Worm (Caenorhabditis elegans) whole organism, L1 larva: ENCODE results near the gene cyp-25A4.
"Not testable (repeated sequence)": the region's sequence is repeated elsewhere in the genome, so short reads cannot be mapped to it uniquely, and the experiment has no call there.

ENCODE experiments used
- C04F5.9 ChIP-seq: sonication (generic microtip); optimal IDR thresholded peaks from 2 replicates; lab custom pipeline; 2016; ENCODE audit warnings: missing genetic modification characterization, missing compliant biosample characterization
- C34B4.2 ChIP-seq: sonication (generic microtip); optimal IDR thresholded peaks from 2 replicates; lab custom pipeline; 2017; ENCODE audit warnings: mild to moderate bottlenecking, missing genetic modification characterization, missing compliant biosample characterization
- F16B12.6 ChIP-seq: fragments of 150-350 bp; optimal IDR thresholded peaks from 2 replicates; lab custom pipeline; 2014; ENCODE audit warnings: missing biosample characterization, missing genetic modification characterization
- aly-2 ChIP-seq: fragments of 150-350 bp; optimal IDR thresholded peaks from 2 replicates; lab custom pipeline; 2014; ENCODE audit warnings: missing biosample characterization, missing genetic modification characterization
- ceh-63 ChIP-seq: fragments of 200-800 bp; sonication (Bioruptor generic); optimal IDR thresholded peaks from 2 replicates; lab custom pipeline; 2018; ENCODE audit warnings: mild to moderate bottlenecking, missing genetic modification characterization, missing compliant biosample characterization
- ceh-8 ChIP-seq: fragments of 200-800 bp; sonication (Bioruptor generic); optimal IDR thresholded peaks from 2 replicates; lab custom pipeline; 2018; ENCODE audit warnings: mild to moderate bottlenecking, missing genetic modification characterization, moderate library complexity, missing compliant biosample characterization
- ceh-82 ChIP-seq, 3 experiments: fragments of 150-350 bp in 1 of 3; sonication (generic microtip) in 2 of 3; optimal IDR thresholded peaks; 2 replicates each; lab custom pipeline; 2014 to 2017; ENCODE audit warnings: missing biosample characterization in 3 of 3, missing genetic modification characterization in 3 of 3
- ceh-88 ChIP-seq: fragments of 200-800 bp; sonication (Bioruptor generic); IDR thresholded peaks from 2 replicates; pipeline ENCODE4 v1.3.6; 2022; ENCODE audit warnings: missing genetic modification characterization, missing compliant biosample characterization
- ceh-90 ChIP-seq: sonication (generic microtip); optimal IDR thresholded peaks from 2 replicates; lab custom pipeline; 2016; ENCODE audit warnings: missing genetic modification characterization, missing compliant biosample characterization
- dpl-1 ChIP-seq, 3 experiments: fragments of 150-350 bp in 2 of 3; sonication (generic microtip) in 1 of 3; optimal IDR thresholded peaks; 2 replicates each; lab custom pipeline; 2014 to 2017; ENCODE audit warnings: missing biosample characterization in 3 of 3, missing genetic modification characterization in 3 of 3, missing genetic modification reagents in 3 of 3
- efl-1 ChIP-seq, 4 experiments: fragments of 150-350 bp; optimal IDR thresholded peaks in 3 of 4; peaks in 1 of 4; 1 replicate in 1 of 4; 2 replicates in 3 of 4; lab custom pipeline; 2014; ENCODE audit warnings: missing biosample characterization in 2 of 4, missing genetic modification characterization in 2 of 4, missing genetic modification reagents in 2 of 4
- efl-3 ChIP-seq: fragments of 200-800 bp; sonication (Bioruptor generic); optimal IDR thresholded peaks from 2 replicates; lab custom pipeline; 2018; ENCODE audit warnings: mild to moderate bottlenecking, missing genetic modification characterization, missing compliant biosample characterization
- egl-13 ChIP-seq: sonication (generic microtip); optimal IDR thresholded peaks from 2 replicates; lab custom pipeline; 2016; ENCODE audit warnings: missing genotype, missing genetic modification reagents, missing genetic modification characterization, missing compliant biosample characterization
- egl-27 ChIP-seq, 2 experiments: fragments of 150-350 bp in 1 of 2; sonication (generic microtip); optimal IDR thresholded peaks; 3 replicates each; lab custom pipeline; 2017 to 2018; ENCODE audit warnings: missing biosample characterization in 2 of 2, missing genetic modification characterization in 2 of 2, missing genetic modification reagents in 2 of 2
- elt-2 ChIP-seq: sonication (generic microtip); optimal IDR thresholded peaks from 2 replicates; lab custom pipeline; 2016; ENCODE audit warnings: missing genetic modification characterization, mild to moderate bottlenecking, inconsistent platforms, missing compliant biosample characterization, missing genetic modification reagents
- ets-5 ChIP-seq: fragments of 200-800 bp; sonication (Bioruptor generic); IDR thresholded peaks from 2 replicates; pipeline ENCODE4 v1.3.6; 2022; ENCODE audit warnings: missing genetic modification characterization, missing compliant biosample characterization
- hlh-4 ChIP-seq: sonication (generic microtip); optimal IDR thresholded peaks from 2 replicates; lab custom pipeline; 2016; ENCODE audit warnings: mild to moderate bottlenecking, missing genetic modification characterization, missing compliant biosample characterization
- isw-1 ChIP-seq: fragments of 200-800 bp; sonication (Bioruptor generic); IDR thresholded peaks from 2 replicates; pipeline ENCODE4 v1.3.6; 2022; ENCODE audit warnings: missing genetic modification characterization, missing compliant biosample characterization
- jun-1 ChIP-seq: fragments of 150-350 bp; optimal IDR thresholded peaks from 2 replicates; lab custom pipeline; 2014; ENCODE audit warnings: missing biosample characterization, missing genetic modification reagents, missing genetic modification characterization
- lin-14 ChIP-seq: fragments of 200-800 bp; sonication (Bioruptor generic); optimal IDR thresholded peaks from 2 replicates; lab custom pipeline; 2018; ENCODE audit warnings: mild to moderate bottlenecking, missing genetic modification characterization, moderate library complexity, missing compliant biosample characterization
- lin-35 ChIP-seq, 2 experiments: fragments of 150-350 bp; optimal IDR thresholded peaks; 2 replicates each; lab custom pipeline; 2014; ENCODE audit warnings: missing biosample characterization in 2 of 2, missing genetic modification characterization in 2 of 2, missing genetic modification reagents in 2 of 2
- lin-39 ChIP-seq: fragments of 150-350 bp; optimal IDR thresholded peaks from 2 replicates; lab custom pipeline; 2014; ENCODE audit warnings: missing biosample characterization, missing genetic modification reagents, missing genetic modification characterization
- lsy-2 ChIP-seq, 2 experiments: fragments of 150-350 bp; optimal IDR thresholded peaks; 2 replicates each; lab custom pipeline; 2014; ENCODE audit warnings: missing biosample characterization in 2 of 2, missing genetic modification characterization in 2 of 2
- mab-9 ChIP-seq: fragments of 200-800 bp; sonication (Bioruptor generic); IDR thresholded peaks from 2 replicates; pipeline ENCODE4 v1.3.6; 2022; ENCODE audit warnings: missing genetic modification reagents, missing genetic modification characterization, missing compliant biosample characterization
- mdl-1 ChIP-seq, 2 experiments: fragments of 150-350 bp; optimal IDR thresholded peaks; 2 replicates each; lab custom pipeline; 2014 to 2017; ENCODE audit warnings: missing biosample characterization in 2 of 2, missing genetic modification characterization in 2 of 2, inconsistent platforms in 1 of 2
- nhr-12 ChIP-seq: sonication (generic microtip); optimal IDR thresholded peaks from 2 replicates; lab custom pipeline; 2017; ENCODE audit warnings: missing biosample characterization, missing genetic modification characterization
- nhr-19 ChIP-seq: fragments of 200-800 bp; sonication (Bioruptor generic); conservative IDR thresholded peaks from 2 replicates; pipeline ENCODE4 v1.3.6; 2022; ENCODE audit warnings: missing genetic modification characterization, missing compliant biosample characterization
- nhr-20 ChIP-seq: sonication (generic microtip); optimal IDR thresholded peaks from 2 replicates; lab custom pipeline; 2016; ENCODE audit warnings: mild to moderate bottlenecking, missing genetic modification characterization, missing compliant biosample characterization
- nhr-71 ChIP-seq: sonication (generic microtip); optimal IDR thresholded peaks from 2 replicates; lab custom pipeline; 2016; ENCODE audit warnings: mild to moderate bottlenecking, missing genetic modification characterization, moderate library complexity, missing compliant biosample characterization
- nhr-84 ChIP-seq: sonication (generic microtip); optimal IDR thresholded peaks from 2 replicates; lab custom pipeline; 2017; ENCODE audit warnings: missing biosample characterization, missing genetic modification characterization
- nhr-85 ChIP-seq: sonication (generic microtip); peaks from one replicate; lab custom pipeline; 2016; ENCODE audit warnings: missing genetic modification characterization, inconsistent platforms, missing compliant biosample characterization
- nhr-90 ChIP-seq: sonication (generic microtip); optimal IDR thresholded peaks from 2 replicates; lab custom pipeline; 2016; ENCODE audit warnings: mild to moderate bottlenecking, missing genetic modification characterization, missing compliant biosample characterization; ENCODE audit not compliant: poor library complexity
- pax-3 ChIP-seq: fragments of 200-800 bp; sonication (Bioruptor generic); optimal IDR thresholded peaks from 2 replicates; lab custom pipeline; 2018; ENCODE audit warnings: mild to moderate bottlenecking, missing genetic modification characterization, moderate library complexity, missing compliant biosample characterization
- skn-1 ChIP-seq: fragments of 150-350 bp; optimal IDR thresholded peaks from 2 replicates; lab custom pipeline; 2014; ENCODE audit warnings: missing biosample characterization, missing genetic modification characterization
- snpc-4 ChIP-seq: fragments of 150-350 bp; optimal IDR thresholded peaks from 2 replicates; lab custom pipeline; 2014; ENCODE audit warnings: missing biosample characterization, missing genetic modification characterization
- snu-23 ChIP-seq: sonication (generic microtip); optimal IDR thresholded peaks from 2 replicates; lab custom pipeline; 2016; ENCODE audit warnings: missing genetic modification characterization, missing compliant biosample characterization
- sox-4 ChIP-seq: sonication (generic microtip); optimal IDR thresholded peaks from 2 replicates; lab custom pipeline; 2016; ENCODE audit warnings: missing genetic modification characterization, missing compliant biosample characterization
- swsn-7 ChIP-seq: sonication (generic microtip); optimal IDR thresholded peaks from 2 replicates; lab custom pipeline; 2016; ENCODE audit warnings: missing genetic modification characterization, missing compliant biosample characterization
- tbx-2 ChIP-seq: sonication (generic microtip); optimal IDR thresholded peaks from 2 replicates; lab custom pipeline; 2016; ENCODE audit warnings: missing genetic modification characterization, missing compliant biosample characterization
- tlp-1 ChIP-seq: fragments of 150-350 bp; optimal IDR thresholded peaks from 2 replicates; lab custom pipeline; 2014; ENCODE audit warnings: missing biosample characterization, missing genetic modification characterization
- unc-30 ChIP-seq: sonication (generic microtip); optimal IDR thresholded peaks from 2 replicates; lab custom pipeline; 2017; ENCODE audit warnings: missing biosample characterization, missing genetic modification characterization
- unc-86 ChIP-seq: sonication (generic microtip); optimal IDR thresholded peaks from 2 replicates; lab custom pipeline; 2016; ENCODE audit warnings: missing genetic modification characterization, missing compliant biosample characterization
- unc-98 ChIP-seq: fragments of 200-800 bp; sonication (Bioruptor generic); IDR thresholded peaks from 2 replicates; pipeline ENCODE4 v1.3.6; 2022; ENCODE audit warnings: missing genetic modification characterization, missing compliant biosample characterization
- vab-15 ChIP-seq: sonication (generic microtip); optimal IDR thresholded peaks from 2 replicates; lab custom pipeline; 2017; ENCODE audit warnings: missing genotype, mild to moderate bottlenecking, missing genetic modification characterization, missing compliant biosample characterization
- xbp-1 ChIP-seq: sonication (generic microtip); optimal IDR thresholded peaks from 2 replicates; lab custom pipeline; 2016; ENCODE audit warnings: missing genetic modification characterization, missing compliant biosample characterization
- zag-1 ChIP-seq: fragments of 150-350 bp; optimal IDR thresholded peaks from 2 replicates; lab custom pipeline; 2014; ENCODE audit warnings: missing biosample characterization, missing genetic modification characterization
- zip-4 ChIP-seq: fragments of 200-800 bp; sonication (Bioruptor generic); optimal IDR thresholded peaks from 2 replicates; lab custom pipeline; 2018; ENCODE audit warnings: mild to moderate bottlenecking, missing genetic modification characterization, moderate library complexity, missing compliant biosample characterization
- ztf-11 ChIP-seq, 2 experiments: sonication (generic microtip); optimal IDR thresholded peaks; 2 replicates each; lab custom pipeline; 2016 to 2017; ENCODE audit warnings: missing genetic modification characterization in 2 of 2, missing biosample characterization in 1 of 2, missing compliant biosample characterization in 1 of 2
- ztf-4 ChIP-seq: fragments of 150-350 bp; optimal IDR thresholded peaks from 2 replicates; lab custom pipeline; 2014; ENCODE audit warnings: missing biosample characterization, missing genetic modification characterization

Gene cyp-25A4

ce11 chrIII:3862918-3863385 lies 11.1 kb upstream of the cyp-25A4 start, which contains the start of gene brc-1 (continued):
- TF ChIP-seq dpl-1 (GFP tag; optimal IDR thresholded peaks at IDR 0.05; lab: Kevin White, UChicago): peak; percentile 92 to 96 (median 94)
- TF ChIP-seq isw-1: peak; percentile 88
- TF ChIP-seq lin-14: peak; percentile 97
- TF ChIP-seq snpc-4 (tag; lab: Kevin White, UChicago): peak; percentile 66
- TF ChIP-seq zag-1 (tag; lab: Kevin White, UChicago): no peak
- TF ChIP-seq zip-4 (GFP tag; lab: Kevin White, UChicago): peak; percentile 59
- peak; percentile 35 for TF ChIP-seq aly-2 (tag; lab: Kevin White, UChicago)
- peak; percentile 75 to 96 (median 75) for TF ChIP-seq ceh-82 (tag; optimal IDR thresholded peaks at IDR 0.05; lab: Kevin White, UChicago)
- TF ChIP-seq vab-15 (tag; lab: Kevin White, UChicago): peak; percentile 15
- TF ChIP-seq xbp-1 (tag; lab: Kevin White, UChicago): peak; percentile 81
- TF ChIP-seq mdl-1 (tag; optimal IDR thresholded peaks at IDR 0.05; lab: Kevin White, UChicago): peak in 1 of 2 experiments; percentile 60
- no peak for TF ChIP-seq ceh-90 (tag; lab: Kevin White, UChicago)
- TF ChIP-seq hlh-4: no peak
- TF ChIP-seq ztf-4 (tag; lab: Kevin White, UChicago): peak; percentile 62
- TF ChIP-seq tlp-1 (tag; lab: Kevin White, UChicago): no peak
- TF ChIP-seq lsy-2 (tag; optimal IDR thresholded peaks at IDR 0.05; lab: Kevin White, UChicago): peak; percentile 93 to 96
- TF ChIP-seq nhr-12 (tag; lab: Kevin White, UChicago): no peak
- TF ChIP-seq C04F5.9 (tag; lab: Kevin White, UChicago): peak; percentile 53
- TF ChIP-seq unc-30: no peak
- no peak for TF ChIP-seq nhr-84 (tag; lab: Kevin White, UChicago)
- TF ChIP-seq C34B4.2: no peak
- TF ChIP-seq ets-5 (GFP tag; lab: Robert Waterston, UW): no peak
- TF ChIP-seq egl-13 (tag; lab: Kevin White, UChicago): peak; percentile 85
- TF ChIP-seq skn-1 (tag; lab: Kevin White, UChicago): peak; percentile 94
- peak; percentile 33 for TF ChIP-seq lin-39
- TF ChIP-seq ceh-88 (GFP tag; lab: Robert Waterston, UW): peak; percentile 52; the same call in 1 of the 2 replicates
- TF ChIP-seq efl-3 (GFP tag; lab: Kevin White, UChicago): no peak
- TF ChIP-seq ceh-8 (GFP tag; lab: Kevin White, UChicago): peak; percentile 85
- TF ChIP-seq ceh-63 (GFP tag; lab: Kevin White, UChicago): no peak
- TF ChIP-seq sox-4 (tag; lab: Kevin White, UChicago): no peak
- no peak for TF ChIP-seq egl-27 (tag; optimal IDR thresholded peaks at IDR 0.05; lab: Kevin White, UChicago)
- TF ChIP-seq jun-1 (tag; lab: Kevin White, UChicago): peak; percentile 74

ce11 chrIII:3858003-3858402 lies 6.1 kb upstream of the cyp-25A4 start:
- TF ChIP-seq lin-35 (GFP tag; optimal IDR thresholded peaks at IDR 0.05; lab: Kevin White, UChicago): peak in 1 of 2 experiments; percentile 52
- peak; percentile 61 for TF ChIP-seq elt-2 (tag; lab: Kevin White, UChicago)
- TF ChIP-seq efl-1 (optimal IDR thresholded peaks at IDR 0.05; lab: Kevin White, UChicago): not testable (repeated sequence)
- TF ChIP-seq efl-1 (GFP tag; optimal IDR thresholded peaks at IDR 0.05 in 1 of 2; lab: Kevin White, UChicago): peak in 1 of 2 experiments; percentile 84
- peak; percentile 75 for TF ChIP-seq nhr-19 (GFP tag; lab: Robert Waterston, UW)
- peak; percentile 6 for TF ChIP-seq nhr-71 (tag; lab: Kevin White, UChicago)

ce11 chrIII:3857007-3857406 lies 5.1 kb upstream of the cyp-25A4 start:
- TF ChIP-seq nhr-90: peak; percentile 50
- TF ChIP-seq pax-3 (tag; lab: Kevin White, UChicago): peak; percentile 71
- peak; percentile 34 for TF ChIP-seq swsn-7 (tag; lab: Kevin White, UChicago)
- peak; percentile 79 to 93 for TF ChIP-seq lsy-2 (tag; optimal IDR thresholded peaks at IDR 0.05; lab: Kevin White, UChicago)
- TF ChIP-seq ztf-11 (tag; optimal IDR thresholded peaks at IDR 0.05; lab: Kevin White, UChicago): peak in 1 of 2 experiments; percentile 23
- peak; percentile 35 for TF ChIP-seq tbx-2 (tag; lab: Kevin White, UChicago)
- peak; percentile 64 for TF ChIP-seq snu-23 (GFP tag; lab: Kevin White, UChicago)
- TF ChIP-seq nhr-20 (tag; lab: Kevin White, UChicago): peak; percentile 52
- peak; percentile 78; the same call in 1 of the 2 replicates for TF ChIP-seq unc-98 (GFP tag; lab: Robert Waterston, UW)
- peak; percentile 46 for TF ChIP-seq xbp-1 (tag; lab: Kevin White, UChicago)
- TF ChIP-seq nhr-71 (tag; lab: Kevin White, UChicago): peak; percentile 79
- peak; percentile 26 for TF ChIP-seq unc-86
- peak; percentile 43 for TF ChIP-seq C04F5.9 (tag; lab: Kevin White, UChicago)
- peak; percentile 90 for TF ChIP-seq mab-9 (GFP tag; lab: Robert Waterston, UW)
- TF ChIP-seq nhr-85 (tag; lab: Kevin White, UChicago): peak; percentile 82
- TF ChIP-seq F16B12.6: peak; percentile 56
- peak; percentile 99 for TF ChIP-seq nhr-19 (GFP tag; lab: Robert Waterston, UW)
- peak; percentile 95 for TF ChIP-seq isw-1
